Worm (Caenorhabditis elegans) whole organism, mixed stage, embryonic: ENCODE data around the gene B0554.1.

Experiments used
- M03D4.4 ChIP-seq: sonication (generic microtip); optimal IDR thresholded peaks from 2 replicates; lab custom pipeline; 2017; ENCODE audit warnings: mild to moderate bottlenecking, missing genetic modification characterization, missing compliant biosample characterization
- bed-3 ChIP-seq: fragments of 200-800 bp; sonication (Bioruptor generic); optimal IDR thresholded peaks from 3 replicates; lab custom pipeline; 2018; ENCODE audit warnings: mild to moderate bottlenecking, missing genetic modification characterization, moderate library complexity, missing compliant biosample characterization
- blmp-1 ChIP-seq: fragments of 150-350 bp; optimal IDR thresholded peaks from 2 replicates; lab custom pipeline; 2014; ENCODE audit warnings: missing biosample characterization, missing genetic modification characterization
- drap-1 ChIP-seq: fragments of 200-800 bp; sonication (Bioruptor generic); optimal IDR thresholded peaks from 3 replicates; lab custom pipeline; 2018; ENCODE audit warnings: mild to moderate bottlenecking, missing genetic modification characterization, missing compliant biosample characterization
- elt-1 ChIP-seq: sonication (generic microtip); optimal IDR thresholded peaks from 2 replicates; lab custom pipeline; 2017; ENCODE audit warnings: missing genetic modification characterization, mild to moderate bottlenecking, missing compliant biosample characterization, antibody characterized with exemption, moderate library complexity, borderline replicate concordance; ENCODE audit not compliant: insufficient read depth
- elt-3 ChIP-seq: fragments of 150-350 bp; optimal IDR thresholded peaks from 2 replicates; lab custom pipeline; 2014; ENCODE audit warnings: missing biosample characterization, missing genetic modification characterization
- flh-1 ChIP-seq: fragments of 200-800 bp; sonication (Bioruptor generic); optimal IDR thresholded peaks from 2 replicates; lab custom pipeline; 2018; ENCODE audit warnings: mild to moderate bottlenecking, missing genetic modification characterization, moderate library complexity, missing compliant biosample characterization
- ham-2 ChIP-seq: fragments of 200-800 bp; sonication (Bioruptor generic); optimal IDR thresholded peaks from 2 replicates; lab custom pipeline; 2018; ENCODE audit warnings: mild to moderate bottlenecking, missing genetic modification characterization, missing compliant biosample characterization
- lin-13 ChIP-seq: fragments of 150-350 bp; optimal IDR thresholded peaks from 2 replicates; lab custom pipeline; 2014; ENCODE audit warnings: missing biosample characterization, missing genetic modification characterization
- lin-32 ChIP-seq: fragments of 200-800 bp; sonication (Bioruptor generic); optimal IDR thresholded peaks from 2 replicates; lab custom pipeline; 2018; ENCODE audit warnings: mild to moderate bottlenecking, missing genetic modification characterization, missing compliant biosample characterization
- lsy-2 ChIP-seq: fragments of 150-350 bp; optimal IDR thresholded peaks from 2 replicates; lab custom pipeline; 2014; ENCODE audit warnings: missing biosample characterization, missing genetic modification characterization
- mab-5 ChIP-seq: fragments of 150-350 bp; optimal IDR thresholded peaks from 2 replicates; lab custom pipeline; 2014; ENCODE audit warnings: missing biosample characterization, missing genetic modification characterization
- mep-1 ChIP-seq: fragments of 150-350 bp; optimal IDR thresholded peaks from 2 replicates; lab custom pipeline; 2017; ENCODE audit warnings: missing biosample characterization, missing genetic modification reagents, missing genetic modification characterization, inconsistent platforms
- mls-2 ChIP-seq: sonication (generic microtip); optimal IDR thresholded peaks from 2 replicates; lab custom pipeline; 2016; ENCODE audit warnings: mild to moderate bottlenecking, missing genetic modification characterization, moderate library complexity, missing compliant biosample characterization
- nhr-12 ChIP-seq: fragments of 150-350 bp; optimal IDR thresholded peaks from 2 replicates; lab custom pipeline; 2014; ENCODE audit warnings: missing biosample characterization, missing genetic modification characterization
- nhr-237 ChIP-seq: fragments of 150-350 bp; optimal IDR thresholded peaks from 2 replicates; lab custom pipeline; 2014; ENCODE audit warnings: missing biosample characterization, missing genetic modification characterization
- nhr-28 ChIP-seq: fragments of 150-350 bp; optimal IDR thresholded peaks from 2 replicates; lab custom pipeline; 2014; ENCODE audit warnings: missing biosample characterization, missing genetic modification characterization
- pha-4 ChIP-seq: fragments of 150-350 bp; optimal IDR thresholded peaks from 2 replicates; lab custom pipeline; 2018; ENCODE audit warnings: missing biosample characterization, missing genetic modification reagents, missing genetic modification characterization
- snpc-4 ChIP-seq: fragments of 150-350 bp; optimal IDR thresholded peaks from 2 replicates; lab custom pipeline; 2014; ENCODE audit warnings: missing biosample characterization, missing genetic modification characterization
- sptf-1 ChIP-seq: sonication (generic microtip); optimal IDR thresholded peaks from 2 replicates; lab custom pipeline; 2017; ENCODE audit warnings: mild to moderate bottlenecking, missing genetic modification characterization, moderate library complexity, missing compliant biosample characterization
- tbx-8 ChIP-seq: fragments of 200-800 bp; sonication (Bioruptor generic); optimal IDR thresholded peaks from 2 replicates; lab custom pipeline; 2018; ENCODE audit warnings: mild to moderate bottlenecking, missing genetic modification characterization, moderate library complexity, missing compliant biosample characterization
- unc-120 ChIP-seq: sonication (generic microtip); optimal IDR thresholded peaks from 2 replicates; lab custom pipeline; 2017; ENCODE audit warnings: missing genetic modification characterization, missing compliant biosample characterization; ENCODE audit not compliant: poor library complexity, severe bottlenecking
- unc-39 ChIP-seq: fragments of 150-350 bp; optimal IDR thresholded peaks from 2 replicates; lab custom pipeline; 2014; ENCODE audit warnings: missing biosample characterization, missing genetic modification characterization
- unc-62 ChIP-seq: fragments of 150-350 bp; optimal IDR thresholded peaks from 2 replicates; lab custom pipeline; 2014; ENCODE audit warnings: missing biosample characterization, missing genetic modification reagents, missing genetic modification characterization

The B0554.1 gene

DNA sequence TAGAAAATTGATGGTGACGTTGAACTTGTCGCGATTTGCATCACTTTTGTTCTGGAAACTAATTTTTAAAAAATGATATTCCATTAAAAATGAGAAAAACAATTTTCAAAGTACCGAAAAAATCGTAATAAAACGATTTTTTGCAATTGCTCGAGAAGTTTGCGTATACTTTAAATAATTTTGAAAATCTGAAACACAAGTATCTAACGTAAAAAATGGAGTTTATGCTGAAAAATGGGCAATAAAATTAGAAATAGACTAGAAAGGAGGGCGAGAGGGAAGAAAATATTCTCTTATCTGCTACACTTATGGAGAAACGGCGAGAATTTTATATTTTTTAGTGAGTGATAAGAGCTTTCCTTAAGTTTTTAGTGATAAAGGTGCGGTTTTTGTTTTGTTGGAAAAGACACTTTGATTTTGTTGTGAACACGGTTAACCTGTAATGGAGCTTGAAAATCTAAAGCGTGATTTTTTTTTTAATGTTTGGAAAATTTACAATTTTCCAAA, 45.1 kb downstream of the B0554.1 start, which contains the start of gene nhr-130:
nhr-130 (minus strand) TSS at position 51 of the 507 bp plus-strand sequence.
- TF ChIP-seq lin-13 (tag; lab: Kevin White, UChicago) = no peak
- no peak for TF ChIP-seq ham-2
- no peak for TF ChIP-seq lsy-2
- TF ChIP-seq nhr-237 (tag; lab: Kevin White, UChicago) = no peak
- no peak for TF ChIP-seq sptf-1 (tag; lab: Kevin White, UChicago)
- TF ChIP-seq mab-5 = no peak
- TF ChIP-seq bed-3 (GFP tag; lab: Kevin White, UChicago) = no peak
- TF ChIP-seq tbx-8 = no peak

DNA sequence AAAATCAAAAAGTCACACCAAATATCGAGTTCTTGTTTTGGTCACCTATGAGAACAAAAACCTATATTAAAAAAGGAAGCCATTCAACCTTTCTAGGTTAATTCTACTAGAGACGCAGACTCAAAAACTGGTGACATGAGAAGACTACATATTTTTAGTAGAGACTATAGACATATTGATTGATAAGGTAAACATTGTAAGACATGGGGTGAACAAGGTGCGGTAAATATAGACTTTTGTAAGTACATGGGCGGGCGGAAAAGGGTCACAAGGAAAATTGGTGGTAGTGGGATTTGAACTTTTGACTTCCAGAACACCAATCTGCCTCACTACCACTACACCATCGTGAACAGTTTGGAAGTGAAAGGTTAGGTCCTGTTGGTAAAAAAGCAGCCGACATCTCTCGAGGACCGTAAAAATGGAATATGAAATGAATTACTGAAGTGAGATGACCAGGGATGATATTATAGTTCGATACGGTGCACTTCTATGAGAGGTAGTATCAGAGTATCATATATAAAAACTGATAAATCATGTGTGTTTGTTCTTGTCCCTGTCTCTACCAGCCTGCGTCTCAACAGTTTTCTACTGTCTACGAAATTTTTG, 46.2 kb downstream of the B0554.1 start, which contains the start of gene nhr-212:
nhr-212 (plus strand) TSS at position 573 of the 606 bp plus-strand sequence.
- TF ChIP-seq pha-4 = peak; percentile 6
- no peak for TF ChIP-seq sptf-1 (tag; lab: Kevin White, UChicago)
- TF ChIP-seq unc-120 (tag; lab: Kevin White, UChicago) = no peak
- no peak for TF ChIP-seq lin-13 (tag; lab: Kevin White, UChicago)
- TF ChIP-seq nhr-28 = no peak

DNA sequence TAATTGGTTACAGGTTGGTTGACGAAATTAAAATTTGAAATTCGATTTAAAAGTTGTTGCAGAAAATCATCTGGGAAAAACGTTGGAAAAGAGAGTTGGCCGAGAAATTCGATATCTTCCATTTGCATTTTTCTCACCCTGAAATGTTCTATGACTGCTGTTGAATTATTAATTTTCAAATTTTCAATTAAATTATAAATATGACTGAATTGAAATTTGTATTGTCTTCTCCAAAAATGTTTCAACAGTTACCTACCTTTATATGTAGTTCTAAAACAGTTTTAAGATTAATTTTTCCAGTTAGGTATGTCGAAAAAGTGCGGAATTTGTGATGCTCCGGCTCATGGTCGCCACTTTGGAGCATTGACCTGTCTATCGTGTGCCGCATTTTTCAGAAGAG, 48.5 kb downstream of the B0554.1 start, which contains the start of gene nhr-211:
nhr-211 (plus strand) TSS at position 301 of the 400 bp plus-strand sequence.
- TF ChIP-seq unc-62 = no peak
- no peak for TF ChIP-seq lsy-2
- no peak for TF ChIP-seq mep-1 (tag; lab: Kevin White, UChicago)
- no peak for TF ChIP-seq lin-32
- no peak for TF ChIP-seq flh-1 (GFP tag; lab: Kevin White, UChicago)
- no peak for TF ChIP-seq unc-39 (tag; lab: Kevin White, UChicago)
- TF ChIP-seq blmp-1 (tag; lab: Kevin White, UChicago) = no peak
- no peak for TF ChIP-seq snpc-4
- no peak for TF ChIP-seq elt-3 (tag; lab: Kevin White, UChicago)
- TF ChIP-seq sptf-1 (tag; lab: Kevin White, UChicago) = no peak
- TF ChIP-seq drap-1 (GFP tag; lab: Kevin White, UChicago) = no peak
- TF ChIP-seq mls-2 (tag; lab: Kevin White, UChicago) = no peak
- no peak for TF ChIP-seq elt-1
- TF ChIP-seq bed-3 (GFP tag; lab: Kevin White, UChicago) = no peak
- TF ChIP-seq tbx-8 = no peak
- TF ChIP-seq nhr-12 (tag; lab: Kevin White, UChicago) = no peak

DNA sequence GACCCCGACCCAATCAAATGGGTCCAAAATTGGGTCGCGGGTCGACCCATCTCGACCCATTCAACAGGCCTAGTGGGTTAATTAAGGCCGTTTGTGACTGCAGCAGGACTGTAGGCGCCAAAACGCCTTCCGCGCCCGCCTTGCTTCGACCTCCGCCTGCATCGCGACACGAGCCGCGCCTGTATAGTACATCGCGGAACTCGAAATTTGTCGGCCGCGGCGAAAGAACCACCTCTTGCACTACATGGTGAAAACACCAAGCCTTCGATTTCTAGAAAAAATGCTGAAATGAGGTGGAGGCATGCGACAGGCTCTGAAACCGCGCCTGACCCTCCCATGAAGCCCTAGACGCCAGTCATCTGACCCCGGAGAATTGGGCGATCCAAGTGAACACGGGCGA, 49.8 kb downstream of the B0554.1 start:
- TF ChIP-seq M03D4.4 (tag; lab: Kevin White, UChicago) = no peak
